Worm (Caenorhabditis elegans) whole organism, L4/young adult: ENCODE data around the gene srh-17.

ENCODE experiments used
- W03F9.2 ChIP-seq: fragments of 150-350 bp; optimal IDR thresholded peaks from 2 replicates; lab custom pipeline; 2014; ENCODE audit warnings: missing biosample characterization, missing genetic modification characterization
- him-1 ChIP-seq: sonication (generic microtip); optimal IDR thresholded peaks from 2 replicates; lab custom pipeline; 2016; ENCODE audit warnings: missing genotype, missing genetic modification reagents, missing genetic modification characterization, missing compliant biosample characterization

DNA sequence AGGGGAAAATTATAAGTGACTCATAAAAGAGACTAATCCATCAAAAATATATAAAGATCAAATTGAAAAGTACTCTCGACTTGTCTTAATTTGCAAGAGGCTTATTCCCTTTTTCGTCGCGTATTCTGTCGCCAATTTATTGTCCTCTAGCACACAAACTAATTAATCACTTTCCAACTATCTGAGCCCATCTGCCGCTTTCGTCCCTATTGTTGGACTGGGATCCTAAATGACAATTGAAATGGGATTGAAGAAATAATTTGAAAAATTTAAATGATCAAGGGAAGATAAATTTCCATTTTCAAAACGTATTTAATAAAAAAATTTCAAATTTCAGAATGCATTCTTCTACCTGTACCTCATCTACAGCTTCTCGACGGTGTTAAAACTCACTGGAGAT, 10.5 kb upstream of the srh-17 start:
- TF ChIP-seq W03F9.2 = no peak
- TF ChIP-seq him-1 (tag; lab: Kevin White, UChicago) = no peak
